Worm (Caenorhabditis elegans) whole organism, L3 larva: ENCODE measurements around the gene str-39.

Experiments used
- R02D3.7 ChIP-seq: fragments of 150-350 bp; optimal IDR thresholded peaks from 2 replicates; lab custom pipeline; 2014; ENCODE audit warnings: missing biosample characterization, missing genetic modification characterization
- ZK546.5 ChIP-seq: sonication (generic microtip); optimal IDR thresholded peaks from 2 replicates; lab custom pipeline; 2017; ENCODE audit warnings: missing biosample characterization, missing genetic modification characterization
- aly-2 ChIP-seq: fragments of 150-350 bp; optimal IDR thresholded peaks from 2 replicates; lab custom pipeline; 2014; ENCODE audit warnings: missing biosample characterization, missing genetic modification characterization
- ceh-16 ChIP-seq: sonication (generic microtip); optimal IDR thresholded peaks from 2 replicates; lab custom pipeline; 2017; ENCODE audit warnings: missing biosample characterization, missing genetic modification characterization
- daf-12 ChIP-seq: fragments of 150-350 bp; optimal IDR thresholded peaks from 2 replicates; lab custom pipeline; 2014; ENCODE audit warnings: missing biosample characterization, missing genetic modification reagents, missing genetic modification characterization
- elt-1 ChIP-seq: fragments of 150-350 bp; optimal IDR thresholded peaks from 2 replicates; lab custom pipeline; 2014; ENCODE audit warnings: missing biosample characterization, missing genetic modification characterization
- elt-2 ChIP-seq: sonication (generic microtip); optimal IDR thresholded peaks from 2 replicates; lab custom pipeline; 2016; ENCODE audit warnings: missing genetic modification reagents, mild to moderate bottlenecking, missing genetic modification characterization, missing compliant biosample characterization
- fkh-10 ChIP-seq: sonication (generic microtip); optimal IDR thresholded peaks from 2 replicates; lab custom pipeline; 2017; ENCODE audit warnings: missing biosample characterization, missing genetic modification reagents, missing genetic modification characterization
- fkh-2 ChIP-seq: fragments of 150-350 bp; optimal IDR thresholded peaks from 2 replicates; lab custom pipeline; 2014; ENCODE audit warnings: missing biosample characterization, missing genetic modification reagents, missing genetic modification characterization
- fos-1 ChIP-seq: fragments of 150-350 bp; optimal IDR thresholded peaks from 2 replicates; lab custom pipeline; 2014; ENCODE audit warnings: missing biosample characterization, missing genetic modification characterization
- hmg-11 ChIP-seq: sonication (generic microtip); optimal IDR thresholded peaks from 2 replicates; lab custom pipeline; 2016; ENCODE audit warnings: missing genetic modification characterization, missing compliant biosample characterization
- jun-1 ChIP-seq: fragments of 150-350 bp; optimal IDR thresholded peaks from 2 replicates; lab custom pipeline; 2014; ENCODE audit warnings: missing biosample characterization, missing genetic modification reagents, missing genetic modification characterization
- lin-15B ChIP-seq: fragments of 150-350 bp; optimal IDR thresholded peaks from 2 replicates; lab custom pipeline; 2014; ENCODE audit warnings: missing biosample characterization, missing genetic modification characterization
- lsy-12 ChIP-seq: sonication (generic microtip); optimal IDR thresholded peaks from 2 replicates; lab custom pipeline; 2016; ENCODE audit warnings: mild to moderate bottlenecking, missing genetic modification characterization, missing compliant biosample characterization
- mml-1 ChIP-seq: fragments of 150-350 bp; sonication (generic microtip); optimal IDR thresholded peaks from 3 replicates; lab custom pipeline; 2014; ENCODE audit warnings: missing biosample characterization, missing genetic modification characterization
- nfya-1 ChIP-seq: sonication (generic microtip); optimal IDR thresholded peaks from 2 replicates; lab custom pipeline; 2017; ENCODE audit warnings: missing genetic modification characterization, mild to moderate bottlenecking, missing compliant biosample characterization, antibody characterized with exemption, moderate library complexity; ENCODE audit not compliant: insufficient read depth
- nhr-11 ChIP-seq: fragments of 150-350 bp; optimal IDR thresholded peaks from 2 replicates; lab custom pipeline; 2014; ENCODE audit warnings: missing biosample characterization, missing genetic modification characterization
- nhr-12 ChIP-seq: fragments of 150-350 bp; optimal IDR thresholded peaks from 2 replicates; lab custom pipeline; 2014; ENCODE audit warnings: missing biosample characterization, missing genetic modification characterization
- nhr-23 ChIP-seq: fragments of 150-350 bp; optimal IDR thresholded peaks from 2 replicates; lab custom pipeline; 2014; ENCODE audit warnings: missing biosample characterization, missing genetic modification reagents, missing genetic modification characterization
- nhr-28 ChIP-seq: fragments of 150-350 bp; optimal IDR thresholded peaks from 2 replicates; lab custom pipeline; 2014; ENCODE audit warnings: missing biosample characterization, missing genetic modification characterization
- nhr-43 ChIP-seq: sonication (generic microtip); optimal IDR thresholded peaks from 2 replicates; lab custom pipeline; 2016; ENCODE audit warnings: mild to moderate bottlenecking, missing genetic modification characterization, missing compliant biosample characterization; ENCODE audit not compliant: poor library complexity, severe bottlenecking
- nhr-67 ChIP-seq: fragments of 150-350 bp; optimal IDR thresholded peaks from 2 replicates; lab custom pipeline; 2014; ENCODE audit warnings: missing biosample characterization, missing genetic modification characterization
- nhr-76 ChIP-seq: fragments of 150-350 bp; sonication (generic microtip); optimal IDR thresholded peaks from 5 replicates; lab custom pipeline; 2014; ENCODE audit warnings: missing biosample characterization, missing genetic modification characterization
- nhr-77 ChIP-seq: fragments of 150-350 bp; optimal IDR thresholded peaks from 2 replicates; lab custom pipeline; 2014; ENCODE audit warnings: missing biosample characterization, missing genetic modification characterization
- pha-4 ChIP-seq: fragments of 150-350 bp; optimal IDR thresholded peaks from 2 replicates; lab custom pipeline; 2014; ENCODE audit warnings: missing biosample characterization, missing genetic modification reagents, missing genetic modification characterization
- pqm-1 ChIP-seq: fragments of 150-350 bp; optimal IDR thresholded peaks from 2 replicates; lab custom pipeline; 2017; ENCODE audit warnings: missing biosample characterization, missing genetic modification characterization, inconsistent platforms
- skn-1 ChIP-seq: fragments of 150-350 bp; optimal IDR thresholded peaks from 2 replicates; lab custom pipeline; 2014; ENCODE audit warnings: missing biosample characterization, missing genetic modification characterization
- snpc-4 ChIP-seq: fragments of 150-350 bp; optimal IDR thresholded peaks from 2 replicates; lab custom pipeline; 2014; ENCODE audit warnings: missing biosample characterization, missing genetic modification characterization
- unc-39 ChIP-seq: sonication (generic microtip); optimal IDR thresholded peaks from 4 replicates; lab custom pipeline; 2017; ENCODE audit warnings: missing biosample characterization, missing genetic modification characterization
- unc-62 ChIP-seq: fragments of 150-350 bp; sonication (generic microtip); optimal IDR thresholded peaks from 4 replicates; lab custom pipeline; 2014; ENCODE audit warnings: missing biosample characterization, missing genetic modification reagents, missing genetic modification characterization
- zag-1 ChIP-seq: fragments of 150-350 bp; optimal IDR thresholded peaks from 2 replicates; lab custom pipeline; 2014; ENCODE audit warnings: missing biosample characterization, missing genetic modification characterization
- ztf-11 ChIP-seq: fragments of 150-350 bp; optimal IDR thresholded peaks from 2 replicates; lab custom pipeline; 2014; ENCODE audit warnings: missing biosample characterization, missing genetic modification characterization
- ztf-4 ChIP-seq: fragments of 150-350 bp; optimal IDR thresholded peaks from 2 replicates; lab custom pipeline; 2014; ENCODE audit warnings: missing biosample characterization, missing genetic modification characterization

str-39 gene

ce11 chrV:2891927-2892326 lies 12.2 kb upstream of the str-39 start, which contains the start of gene F37B4.15:
Gene F37B4.15 (plus strand): TSS chrV:2892227.
- TF ChIP-seq pha-4 (tag; lab: Kevin White, UChicago) (no peak), ztf-4 (tag; lab: Kevin White, UChicago) (no peak), aly-2 (tag; lab: Kevin White, UChicago) (no peak), daf-12 (tag; lab: Kevin White, UChicago) (no peak)

DNA sequence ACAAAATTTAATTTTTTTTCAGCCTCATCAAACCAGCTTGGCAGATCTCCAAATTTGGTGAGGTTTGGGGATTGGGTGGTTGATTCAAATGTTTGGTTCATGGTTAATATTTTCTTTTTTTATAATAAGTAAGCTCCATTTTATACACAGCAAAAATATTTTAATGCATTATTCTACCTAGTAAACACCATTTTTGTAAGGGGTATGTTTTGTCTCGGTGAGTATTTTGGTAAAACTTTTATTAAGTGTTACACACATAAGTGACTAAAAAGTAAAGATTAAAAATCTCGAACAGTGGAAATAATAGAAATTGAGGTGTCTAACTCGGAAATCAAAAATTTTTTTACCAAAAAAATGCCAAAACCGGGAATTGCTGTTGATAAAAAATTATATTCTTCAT lies 9.0 kb upstream of the str-39 start, which contains the start of gene srw-4:
Gene srw-4, minus strand, starts transcription at position 101 of the 400 bp plus-strand sequence.
- TF ChIP-seq ZK546.5 (tag; lab: Kevin White, UChicago) (no peak), fkh-2 (tag; lab: Kevin White, UChicago) (no peak), hmg-11 (tag; lab: Kevin White, UChicago) (no peak), skn-1 (no peak), nhr-43 (tag; lab: Kevin White, UChicago) (no peak), unc-39 (tag; lab: Kevin White, UChicago) (no peak)

- TF ChIP-seq nhr-12: no peak
- no peak for TF ChIP-seq fkh-10 (GFP tag; lab: Kevin White, UChicago)
- no peak for TF ChIP-seq R02D3.7
- TF ChIP-seq ceh-16 (tag; lab: Kevin White, UChicago): no peak
- TF ChIP-seq daf-12 (tag; lab: Kevin White, UChicago): no peak
- no peak for TF ChIP-seq nhr-28 (tag; lab: Kevin White, UChicago)
Observed at ce11 chrV:2888265-2888664, 8.6 kb upstream of the str-39 start.

DNA sequence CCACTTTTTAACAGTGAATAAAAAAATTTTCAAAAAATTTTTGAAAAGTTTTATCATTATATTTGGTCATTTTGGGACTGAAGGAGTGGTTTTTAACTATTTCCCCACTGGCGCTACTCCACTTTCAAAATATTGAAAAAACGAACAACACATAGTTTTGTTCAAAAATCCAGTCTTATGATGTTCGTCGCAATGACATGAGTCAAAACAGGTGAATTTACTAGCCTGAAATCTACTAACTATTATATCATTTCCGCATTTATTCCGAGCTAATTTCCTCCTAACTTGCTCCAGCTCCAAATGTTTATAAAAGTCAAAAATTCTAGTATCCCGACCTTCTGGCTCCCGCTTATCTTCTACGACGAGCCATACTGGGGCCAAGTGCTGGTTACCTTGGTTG lies 4.7 kb upstream of the str-39 start, which contains the start of gene sre-24:
Gene sre-24, plus strand, starts transcription at position 301 of the 400 bp plus-strand sequence.
- TF ChIP-seq unc-39 (tag; lab: Kevin White, UChicago) (no peak), nhr-23 (tag; lab: Kevin White, UChicago) (no peak), nhr-67 (tag; lab: Kevin White, UChicago) (no peak), R02D3.7 (no peak), snpc-4 (no peak), unc-62 (GFP tag; lab: Kevin White, UChicago) (no peak), daf-12 (tag; lab: Kevin White, UChicago) (no peak)
- TF ChIP-seq, all 47 proteins: peak for 0

DNA sequence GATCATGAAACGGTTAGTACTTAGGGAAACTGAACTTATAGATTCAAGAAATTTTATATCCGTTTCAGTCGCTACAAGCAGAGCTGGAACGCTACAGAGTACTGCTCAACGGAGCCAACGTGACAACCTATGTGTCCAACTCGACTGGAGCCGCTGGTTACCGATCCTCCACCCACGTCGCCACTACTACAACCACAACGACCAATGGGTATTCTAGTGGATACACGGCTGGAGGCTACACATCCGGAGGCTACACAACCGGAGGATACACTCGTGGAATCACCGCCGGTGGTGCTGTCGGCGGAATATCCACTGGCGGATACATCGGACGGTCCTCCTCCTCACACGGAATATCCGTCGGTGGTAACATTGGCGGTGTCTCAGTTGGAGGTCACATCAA lies 3.4 kb upstream of the str-39 start:
- TF ChIP-seq nhr-77 (tag; lab: Kevin White, UChicago): no peak
- TF ChIP-seq mml-1 (tag; lab: Kevin White, UChicago): no peak
- no peak for TF ChIP-seq unc-39 (tag; lab: Kevin White, UChicago)
- no peak for TF ChIP-seq elt-1 (tag; lab: Kevin White, UChicago)
- TF ChIP-seq daf-12 (tag; lab: Kevin White, UChicago): no peak
- TF ChIP-seq nfya-1: no peak
- no peak for TF ChIP-seq fkh-10 (GFP tag; lab: Kevin White, UChicago)

- TF ChIP-seq skn-1 (no peak), unc-39 (tag; lab: Kevin White, UChicago) (no peak), nhr-12 (no peak), elt-2 (tag; lab: Kevin White, UChicago) (peak; percentile 40), ztf-4 (tag; lab: Kevin White, UChicago) (no peak), pqm-1 (tag; lab: Kevin White, UChicago) (peak; percentile 10)
Observed at ce11 chrV:2881565-2881964, 1.9 kb upstream of the str-39 start.

DNA sequence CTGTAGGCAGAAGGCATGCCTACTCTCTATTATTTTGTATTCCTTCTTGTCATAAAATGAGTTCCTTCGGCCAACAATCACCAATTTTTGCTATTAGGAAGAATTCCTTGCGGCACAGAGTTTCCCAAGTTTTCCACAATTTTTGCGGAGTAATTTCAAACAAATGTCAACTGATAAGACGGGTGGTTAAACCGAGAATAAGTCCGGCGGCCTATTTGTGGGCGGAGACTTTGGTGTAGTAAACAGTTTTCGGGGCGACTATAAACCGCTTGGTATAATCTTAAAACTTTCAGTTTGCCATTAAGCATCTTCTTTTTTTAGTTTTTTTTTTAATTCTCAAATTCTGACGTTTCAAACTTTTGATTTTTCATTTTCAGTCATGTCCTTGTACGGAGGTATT lies 1.3 kb upstream of the str-39 start, which contains the start of gene ifc-1:
Gene ifc-1, plus strand, starts transcription at position 378 of the 400 bp plus-strand sequence.
- TF ChIP-seq elt-2 (tag; lab: Kevin White, UChicago) (peak; percentile 57), nhr-11 (tag; lab: Kevin White, UChicago) (no peak)

- no peak for TF ChIP-seq skn-1
- no peak for TF ChIP-seq zag-1 (tag; lab: Kevin White, UChicago)
- TF ChIP-seq fkh-2 (tag; lab: Kevin White, UChicago): no peak
- no peak for TF ChIP-seq nhr-11 (tag; lab: Kevin White, UChicago)
- no peak for TF ChIP-seq nhr-67 (tag; lab: Kevin White, UChicago)
- no peak for TF ChIP-seq nhr-76
- no peak for TF ChIP-seq nhr-77 (tag; lab: Kevin White, UChicago)
- TF ChIP-seq snpc-4: no peak
- no peak for TF ChIP-seq mml-1 (tag; lab: Kevin White, UChicago)
- no peak for TF ChIP-seq ceh-16 (tag; lab: Kevin White, UChicago)
- peak; percentile 49 for TF ChIP-seq pqm-1 (tag; lab: Kevin White, UChicago)
- TF ChIP-seq lin-15B: no peak
- no peak for TF ChIP-seq fos-1 (tag; lab: Kevin White, UChicago)
- peak; percentile 84 for TF ChIP-seq elt-2 (tag; lab: Kevin White, UChicago)
- no peak for TF ChIP-seq lsy-12 (tag; lab: Kevin White, UChicago)
- TF ChIP-seq jun-1 (tag; lab: Kevin White, UChicago): peak; percentile 59
- TF ChIP-seq pha-4 (tag; lab: Kevin White, UChicago): no peak
- no peak for TF ChIP-seq ztf-11 (tag; lab: Kevin White, UChicago)
- TF ChIP-seq, all 47 proteins: peak for 3
Observed at ce11 chrV:2880356-2880755, 655 bp upstream of the str-39 start.
